Worm (Caenorhabditis elegans): ENCODE results near the gene lron-15.

lron-15 gene

DNA sequence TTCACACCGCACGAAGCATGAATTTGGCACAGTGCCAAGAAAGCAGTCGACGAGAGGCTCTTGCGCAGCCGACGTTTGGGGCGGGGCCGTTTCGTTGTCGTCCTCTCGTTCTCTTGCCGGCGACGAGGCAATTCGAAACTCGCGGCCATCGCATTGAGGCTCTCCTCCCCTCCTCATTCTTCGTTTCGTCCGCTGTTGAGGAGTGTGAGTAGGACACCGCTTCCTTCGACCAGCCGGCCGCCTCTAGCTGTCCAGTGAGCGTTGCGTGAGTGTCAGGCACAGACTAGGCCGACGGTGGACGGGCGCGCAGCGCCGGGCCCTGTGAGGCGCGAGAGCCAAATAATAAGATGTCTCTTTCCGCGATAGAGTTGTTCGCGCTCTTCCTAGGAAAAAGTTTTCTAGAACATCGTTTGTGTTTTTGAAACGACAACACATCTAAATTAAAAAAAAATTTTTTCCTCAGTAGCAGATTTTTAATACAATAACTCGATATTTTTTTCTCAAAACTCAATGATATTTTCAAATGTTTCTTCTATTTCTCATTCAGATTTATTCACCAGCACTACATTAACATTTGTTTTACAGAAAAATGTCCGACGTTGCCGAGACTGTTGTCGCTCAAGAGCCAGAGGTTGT lies 52.8 kb downstream of the lron-15 start, which contains the start of the genes T28D9.11 and T28D9.1 (continued):
- TF ChIP-seq hmg-20 (GFP tag; IDR thresholded peaks at IDR 0.05) (no peak), Y53F4B.3 (GFP tag; IDR thresholded peaks at IDR 0.05) (no peak), ceh-79 (tag; optimal IDR thresholded peaks at IDR 0.05) (no peak), ztf-3 (GFP tag; optimal IDR thresholded peaks at IDR 0.05) (no peak), him-1 (tag; optimal IDR thresholded peaks at IDR 0.05) (no peak), ets-4 (GFP tag; optimal IDR thresholded peaks at IDR 0.05) (no peak), mes-4 (tag; optimal IDR thresholded peaks at IDR 0.05) (no peak), snpc-1.1 (tag; optimal IDR thresholded peaks at IDR 0.05; ENCODE audit: insufficient read depth) (no peak), nfyb-1 (GFP tag; IDR thresholded peaks at IDR 0.05) (peak; percentile 34; the same call in 1 of the 2 replicates), ztf-6 (GFP tag; IDR thresholded peaks at IDR 0.05) (no peak), zfh-2 (GFP tag; conservative IDR thresholded peaks at IDR 0.05) (peak; percentile 99), C06A6.2 (GFP tag; conservative IDR thresholded peaks at IDR 0.05) (no peak), rcor-1 (GFP tag; IDR thresholded peaks at IDR 0.05) (peak; percentile 60), B0035.1 (tag; optimal IDR thresholded peaks at IDR 0.05) (no peak), lin-26 (GFP tag; IDR thresholded peaks at IDR 0.05) (peak; percentile 61; the same call in 1 of the 2 replicates), lsl-1 (GFP tag; optimal IDR thresholded peaks at IDR 0.05) (no peak), snpc-1.3 (tag; optimal IDR thresholded peaks at IDR 0.05; ENCODE audit: insufficient read depth) (no peak), madf-10 (tag; optimal IDR thresholded peaks at IDR 0.05) (peak; percentile 28), F57A8.1 (GFP tag; optimal IDR thresholded peaks at IDR 0.05) (no peak), ZK185.1 (tag; optimal IDR thresholded peaks at IDR 0.05; ENCODE audit: poor library complexity, severe bottlenecking) (no peak), Y56A3A.18 (GFP tag; IDR thresholded peaks at IDR 0.05) (no peak), athp-1 (tag; optimal IDR thresholded peaks at IDR 0.05) (no peak), F10E7.11 (tag; optimal IDR thresholded peaks at IDR 0.05) (no peak), dpl-1 (GFP tag; optimal IDR thresholded peaks at IDR 0.05) (no peak), tbx-9 (tag; optimal IDR thresholded peaks at IDR 0.05; ENCODE audit: borderline replicate concordance) (no peak), tlf-1 (GFP tag; optimal IDR thresholded peaks at IDR 0.05) (no peak), Y79H2A.3 (GFP tag; conservative IDR thresholded peaks at IDR 0.05) (no peak), attf-5 (GFP tag; optimal IDR thresholded peaks at IDR 0.05) (peak; percentile 72), nhr-179 (tag; optimal IDR thresholded peaks at IDR 0.05) (no peak), unc-130 (GFP tag; optimal IDR thresholded peaks at IDR 0.05) (no peak), aptf-2 (GFP tag; conservative IDR thresholded peaks at IDR 0.05) (no peak), nfya-1 (tag; optimal IDR thresholded peaks at IDR 0.05; ENCODE audit: borderline replicate concordance, insufficient read depth) (no peak), mel-28 (tag; optimal IDR thresholded peaks at IDR 0.05; ENCODE audit: borderline replicate concordance) (no peak), atf-7 (tag; optimal IDR thresholded peaks at IDR 0.05) (no peak), madf-6 (GFP tag; IDR thresholded peaks at IDR 0.05) (no peak), fkh-3 (tag; optimal IDR thresholded peaks at IDR 0.05) (no peak), K12H6.12 (tag; optimal IDR thresholded peaks at IDR 0.05) (peak; percentile 64), cebp-2 (GFP tag; IDR thresholded peaks at IDR 0.05) (no peak), dpff-1 (tag; optimal IDR thresholded peaks at IDR 0.05) (no peak), zim-3 (tag; optimal IDR thresholded peaks at IDR 0.05) (no peak), ceh-40 (GFP tag; IDR thresholded peaks at IDR 0.05) (no peak), ztf-28 (GFP tag; IDR thresholded peaks at IDR 0.05) (no peak), ztf-18 (tag; optimal IDR thresholded peaks at IDR 0.05) (peak; percentile 6), egl-18 (GFP tag; IDR thresholded peaks at IDR 0.05) (0 out of 2 replicates have a peak, but pooled peaks have one; percentile 40), madf-8 (GFP tag; conservative IDR thresholded peaks at IDR 0.05) (peak; percentile 23; the same call in 1 of the 2 replicates), attf-6 (GFP tag; IDR thresholded peaks at IDR 0.05) (no peak), ccch-3 (GFP tag; optimal IDR thresholded peaks at IDR 0.05) (no peak), lin-35 (GFP tag; optimal IDR thresholded peaks at IDR 0.05) (peak in 1 of 3 experiments; percentile 45)
